Fruit fly (Drosophila melanogaster): Measurements from ENCODE around the gene CG3823.
A peak's percentile ranks its signal among the peaks of the same experiment; 100 is the strongest.

Gene CG3823

dm6 chrX:6265456-6265877 is 38.3 kb upstream of the CG3823 start (continued):
- peak in 1 of 2 experiments; percentile 67 for TF ChIP-seq crp (GFP tag; optimal IDR thresholded peaks at IDR 0.05)
- TF ChIP-seq dan (GFP tag; IDR thresholded peaks at IDR 0.05) = peak; percentile 47; the same call in 1 of the 2 replicates
- TF ChIP-seq Antp (GFP tag; optimal IDR thresholded peaks at IDR 0.05) = peak; percentile 96
- peak; percentile 95 for TF ChIP-seq tgo (GFP tag; IDR thresholded peaks at IDR 0.05)
- peak; percentile 98 for TF ChIP-seq CG18262 (tag; optimal IDR thresholded peaks at IDR 0.05)
- peak; percentile 96 for TF ChIP-seq Hr3 (GFP tag; optimal IDR thresholded peaks at IDR 0.05)
- peak; percentile 94 for TF ChIP-seq maf-S (GFP tag; optimal IDR thresholded peaks at IDR 0.05)
- TF ChIP-seq CG4424 (GFP tag; optimal IDR thresholded peaks at IDR 0.05) = peak; percentile 96
- TF ChIP-seq Hr39 (optimal IDR thresholded peaks at IDR 0.05) = no peak
- TF ChIP-seq mirr (GFP tag; optimal IDR thresholded peaks at IDR 0.05) = peak; percentile 75
- TF ChIP-seq CG2889 (GFP tag; IDR thresholded peaks at IDR 0.05) = peak; percentile 82
- TF ChIP-seq CG11085 (GFP tag; IDR thresholded peaks at IDR 0.05) = peak; percentile 81
- peak; percentile 81 for TF ChIP-seq Neu2 (GFP tag; optimal IDR thresholded peaks at IDR 0.05; ENCODE audit: borderline replicate concordance)
- TF ChIP-seq CG9437 (GFP tag; optimal IDR thresholded peaks at IDR 0.05) = peak; percentile 95
- peak; percentile 91 for TF ChIP-seq HmgD (GFP tag; optimal IDR thresholded peaks at IDR 0.05)
- peak; percentile 91 for TF ChIP-seq CG3065 (GFP tag; optimal IDR thresholded peaks at IDR 0.05)
- peak; percentile 82 for TF ChIP-seq Spps (tag; optimal IDR thresholded peaks at IDR 0.05)
- TF ChIP-seq CG17568 (GFP tag; optimal IDR thresholded peaks at IDR 0.05) = peak; percentile 91
- TF ChIP-seq CG4282 (GFP tag; optimal IDR thresholded peaks at IDR 0.05) = peak; percentile 94
- TF ChIP-seq aop (GFP tag; IDR thresholded peaks at IDR 0.05) = peak; percentile 71; the same call in 1 of the 2 replicates
- TF ChIP-seq Atf6 (GFP tag; IDR thresholded peaks at IDR 0.05) = peak; percentile 95
- TF ChIP-seq ci (GFP tag; IDR thresholded peaks at IDR 0.05) = peak; percentile 95
- TF ChIP-seq CG18599 (GFP tag; optimal IDR thresholded peaks at IDR 0.05) = peak; percentile 94
- peak; percentile 82 for TF ChIP-seq CG17912 (GFP tag; optimal IDR thresholded peaks at IDR 0.05)
- peak; percentile 97 for TF ChIP-seq CG2875 (GFP tag; optimal IDR thresholded peaks at IDR 0.05)
- peak; percentile 92 for TF ChIP-seq kah (GFP tag; optimal IDR thresholded peaks at IDR 0.05)
- peak; percentile 96 for TF ChIP-seq lilli (GFP tag; optimal IDR thresholded peaks at IDR 0.05)
- peak; percentile 96 for TF ChIP-seq CG8388 (GFP tag; optimal IDR thresholded peaks at IDR 0.05)
- peak; percentile 97 for TF ChIP-seq CG6689 (GFP tag; IDR thresholded peaks at IDR 0.05)
- TF ChIP-seq CG10267 (tag; optimal IDR thresholded peaks at IDR 0.05) = peak; percentile 90
- peak; percentile 96 for TF ChIP-seq CG9727 (GFP tag; optimal IDR thresholded peaks at IDR 0.05)
- peak; percentile 94 for TF ChIP-seq CG13775 (GFP tag; optimal IDR thresholded peaks at IDR 0.05)
- no peak for TF ChIP-seq bigmax (GFP tag; optimal IDR thresholded peaks at IDR 0.05)
- TF ChIP-seq Gsc (GFP tag; IDR thresholded peaks at IDR 0.05) = peak; percentile 84
- TF ChIP-seq NFAT (GFP tag; IDR thresholded peaks at IDR 0.05) = peak; percentile 86
- TF ChIP-seq Drgx (GFP tag; IDR thresholded peaks at IDR 0.05) = peak; percentile 95
- TF ChIP-seq Hsf (GFP tag; optimal IDR thresholded peaks at IDR 0.05) = peak; percentile 97
- TF ChIP-seq CG4360 (GFP tag; IDR thresholded peaks at IDR 0.05) = peak; percentile 68
- peak; percentile 94 for TF ChIP-seq CG14050 (GFP tag; IDR thresholded peaks at IDR 0.05)
- TF ChIP-seq CG8281 (tag; optimal IDR thresholded peaks at IDR 0.05) = peak; percentile 82
- TF ChIP-seq CG17361 (GFP tag; IDR thresholded peaks at IDR 0.05) = peak; percentile 99
- peak; percentile 96 for TF ChIP-seq pum (GFP tag; optimal IDR thresholded peaks at IDR 0.05)
- TF ChIP-seq stc (GFP tag; IDR thresholded peaks at IDR 0.05) = peak; percentile 95
- peak; percentile 35 for TF ChIP-seq CG9797 (GFP tag; optimal IDR thresholded peaks at IDR 0.05)
- TF ChIP-seq CG32532 (GFP tag; IDR thresholded peaks at IDR 0.05) = peak; percentile 86
- TF ChIP-seq nerfin-1 (tag; optimal IDR thresholded peaks at IDR 0.05) = peak; percentile 92
- TF ChIP-seq yki (optimal IDR thresholded peaks at IDR 0.05) = no peak
- TF ChIP-seq eyg (GFP tag; optimal IDR thresholded peaks at IDR 0.05) = peak; percentile 86
- peak; percentile 94 for TF ChIP-seq CG17328 (GFP tag; IDR thresholded peaks at IDR 0.05)
- no peak for TF ChIP-seq Opbp (GFP tag; IDR thresholded peaks at IDR 0.05; ENCODE audit: partially characterized antibody)
- TF ChIP-seq fd3F (GFP tag; optimal IDR thresholded peaks at IDR 0.05) = peak; percentile 93
- TF ChIP-seq CG1602 (GFP tag; optimal IDR thresholded peaks at IDR 0.05) = peak; percentile 95

Measured in whole organism, embryonic.